Worm (Caenorhabditis elegans) whole organism, early embryonic: ENCODE data around the gene cdr-3.

ENCODE experiments used
- B0310.2 ChIP-seq: sonication (generic microtip); optimal IDR thresholded peaks from 2 replicates; lab custom pipeline; 2016; ENCODE audit warnings: mild to moderate bottlenecking, missing genetic modification characterization, missing compliant biosample characterization
- F13C5.2 ChIP-seq: sonication (generic microtip); optimal IDR thresholded peaks from 2 replicates; lab custom pipeline; 2017; ENCODE audit warnings: mild to moderate bottlenecking, missing genetic modification characterization, inconsistent platforms, missing compliant biosample characterization
- ama-1 ChIP-seq: fragments of 150-350 bp; optimal IDR thresholded peaks from 2 replicates; lab custom pipeline; 2014
- ceh-36 ChIP-seq: sonication (generic microtip); optimal IDR thresholded peaks from 2 replicates; lab custom pipeline; 2016; ENCODE audit warnings: missing genetic modification characterization, inconsistent platforms, missing compliant biosample characterization
- ets-7 ChIP-seq: sonication (generic microtip); optimal IDR thresholded peaks from 2 replicates; lab custom pipeline; 2016; ENCODE audit warnings: missing genotype, missing genetic modification characterization, missing compliant biosample characterization
- flt-1 ChIP-seq: fragments of 200-800 bp; sonication (Bioruptor generic); IDR thresholded peaks from 2 replicates; pipeline ENCODE4 v1.3.6; 2022; ENCODE audit warnings: missing genetic modification characterization, missing compliant biosample characterization
- hmbx-1 ChIP-seq: sonication (generic microtip); optimal IDR thresholded peaks from 2 replicates; lab custom pipeline; 2016; ENCODE audit warnings: mild to moderate bottlenecking, missing genetic modification characterization, missing compliant biosample characterization
- hmg-4 ChIP-seq: fragments of 200-800 bp; sonication (Bioruptor generic); optimal IDR thresholded peaks from 2 replicates; lab custom pipeline; 2018; ENCODE audit warnings: mild to moderate bottlenecking, missing genetic modification characterization, missing compliant biosample characterization
- pes-1 ChIP-seq: fragments of 200-800 bp; sonication (Bioruptor generic); IDR thresholded peaks from 2 replicates; pipeline ENCODE4 v1.3.6; 2022; ENCODE audit warnings: missing genetic modification reagents, missing genetic modification characterization, missing compliant biosample characterization
- tbx-37 ChIP-seq: fragments of 200-800 bp; sonication (Bioruptor generic); conservative IDR thresholded peaks from 2 replicates; pipeline ENCODE4 v1.3.6; 2022; ENCODE audit warnings: missing genetic modification reagents, missing genetic modification characterization, missing compliant biosample characterization

DNA sequence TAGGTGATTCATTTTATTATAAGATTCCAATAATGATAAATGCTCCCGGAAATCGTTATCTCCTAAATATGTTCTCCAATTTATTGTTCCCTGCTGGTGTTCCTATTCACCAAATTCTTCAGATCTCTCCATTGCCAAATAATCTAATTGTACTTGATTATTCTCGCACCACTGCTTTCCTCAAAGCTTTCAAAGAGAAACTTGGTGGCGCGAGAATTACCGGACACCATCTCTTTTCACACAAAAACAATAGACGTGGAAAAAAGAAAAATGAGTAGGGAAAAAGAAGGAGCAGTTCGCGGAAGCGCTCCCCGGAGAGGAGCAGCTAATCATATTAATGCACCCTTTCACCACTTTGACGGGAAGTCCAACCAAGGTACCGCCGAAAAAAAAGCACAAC is 4.2 kb upstream of the cdr-3 start:
- no peak for TF ChIP-seq ets-7
- no peak for TF ChIP-seq hmg-4 (GFP tag; lab: Kevin White, UChicago)
- no peak for TF ChIP-seq B0310.2 (tag; lab: Kevin White, UChicago)
- no peak for TF ChIP-seq ama-1 (lab: Kevin White, UChicago)
- TF ChIP-seq F13C5.2 (tag; lab: Kevin White, UChicago): no peak
- no peak for TF ChIP-seq flt-1 (GFP tag; lab: Robert Waterston, UW)
- no peak for TF ChIP-seq pes-1
- no peak for TF ChIP-seq tbx-37 (GFP tag; lab: Robert Waterston, UW)
- no peak for TF ChIP-seq hmbx-1 (tag; lab: Kevin White, UChicago)
- TF ChIP-seq ceh-36 (tag; lab: Kevin White, UChicago): no peak
